Worm (Caenorhabditis elegans) whole organism, L3 larva: ENCODE data around the gene wago-5.

Source experiments
- ceh-82 ChIP-seq: fragments of 150-350 bp; optimal IDR thresholded peaks from 2 replicates; lab custom pipeline; 2014; ENCODE audit warnings: missing biosample characterization, missing genetic modification characterization
- elt-2 ChIP-seq: sonication (generic microtip); optimal IDR thresholded peaks from 2 replicates; lab custom pipeline; 2016; ENCODE audit warnings: missing genetic modification reagents, mild to moderate bottlenecking, missing genetic modification characterization, missing compliant biosample characterization
- lin-39 ChIP-seq: fragments of 150-350 bp; optimal IDR thresholded peaks from 2 replicates; lab custom pipeline; 2018; ENCODE audit warnings: missing biosample characterization, missing genetic modification reagents, missing genetic modification characterization
- nhr-11 ChIP-seq: fragments of 150-350 bp; optimal IDR thresholded peaks from 2 replicates; lab custom pipeline; 2014; ENCODE audit warnings: missing biosample characterization, missing genetic modification characterization
- nhr-25 ChIP-seq: sonication (generic microtip); optimal IDR thresholded peaks from 2 replicates; lab custom pipeline; 2017; ENCODE audit warnings: missing biosample characterization, missing genetic modification characterization
- ztf-11 ChIP-seq: fragments of 150-350 bp; optimal IDR thresholded peaks from 2 replicates; lab custom pipeline; 2014; ENCODE audit warnings: missing biosample characterization, missing genetic modification characterization
- ztf-4 ChIP-seq: fragments of 150-350 bp; optimal IDR thresholded peaks from 2 replicates; lab custom pipeline; 2014; ENCODE audit warnings: missing biosample characterization, missing genetic modification characterization

ce11 chrII:5777372-5777771, 37.9 kb downstream of the wago-5 start:
- TF ChIP-seq nhr-11 (tag; lab: Kevin White, UChicago), result no peak
- TF ChIP-seq ceh-82 (tag; lab: Kevin White, UChicago), result no peak
- TF ChIP-seq lin-39 (tag; lab: Kevin White, UChicago), result no peak
- TF ChIP-seq ztf-11, result no peak
- no peak for TF ChIP-seq nhr-25
- TF ChIP-seq ztf-4, result no peak
- TF ChIP-seq elt-2 (tag; lab: Kevin White, UChicago), result no peak
